Worm (Caenorhabditis elegans): ENCODE data around the gene str-146.

ce11 chrV:8069637-8070036, 25.6 kb downstream of the str-146 start, which contains the start of gene str-143:
- TF ChIP-seq him-1 (tag; optimal IDR thresholded peaks at IDR 0.05) (no peak), dao-5 (tag; optimal IDR thresholded peaks at IDR 0.05) (no peak), W03F9.2 (tag; optimal IDR thresholded peaks at IDR 0.05) (no peak)

Data from whole organism, L4/young adult.